Worm (Caenorhabditis elegans): ENCODE measurements around the gene C35C5.10.

C35C5.10 gene

DNA sequence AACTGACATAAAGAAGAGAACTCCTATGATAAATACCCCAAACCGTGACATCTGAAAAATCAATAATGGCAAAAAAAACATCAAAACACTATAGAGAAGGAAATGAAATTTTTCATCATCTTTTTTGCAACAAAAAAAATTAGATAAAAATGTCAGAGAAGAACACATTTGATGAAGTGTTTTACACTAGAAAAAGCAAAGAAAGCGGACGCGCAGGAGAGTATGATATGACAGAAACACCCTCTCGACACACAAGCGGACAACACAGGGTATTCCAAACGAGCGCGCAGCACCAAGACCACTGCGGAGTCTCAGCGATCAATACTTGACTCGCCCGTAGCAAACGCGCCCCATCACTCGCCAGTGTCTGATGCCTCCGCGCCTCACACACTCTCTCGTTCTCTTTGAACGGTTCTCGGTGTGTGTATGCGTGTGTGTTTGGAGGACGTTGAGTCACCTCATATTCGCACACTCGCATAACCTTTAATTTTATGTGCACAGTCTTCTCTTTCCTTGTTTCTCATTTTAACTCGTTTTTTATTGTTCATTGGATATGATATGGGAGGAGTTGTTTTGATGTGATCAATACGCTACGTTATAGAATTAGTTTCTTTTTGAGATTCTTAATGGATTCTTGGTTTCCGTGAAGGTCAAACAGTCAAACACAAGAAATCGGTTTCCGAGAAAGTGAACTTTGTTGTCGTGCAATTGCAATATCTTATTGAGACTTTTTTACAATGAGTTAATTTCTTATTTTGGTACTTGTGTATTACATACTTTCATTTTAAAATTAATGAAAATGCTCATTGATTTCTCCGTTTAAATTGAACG lies 9.4 kb upstream of the C35C5.10 start, which contains the start of gene selt-1.1 (continued):
- TF ChIP-seq dmd-9 (GFP tag; IDR thresholded peaks at IDR 0.05), result 0 out of 2 replicates have a peak, but pooled peaks have one; percentile 19
- peak; percentile 28 for TF ChIP-seq nhr-25 (tag; optimal IDR thresholded peaks at IDR 0.05; ENCODE audit: borderline replicate concordance, insufficient read depth)
- TF ChIP-seq fos-1 (tag; optimal IDR thresholded peaks at IDR 0.05), result no peak
- TF ChIP-seq arid-1 (GFP tag; conservative IDR thresholded peaks at IDR 0.05), result no peak
- peak; percentile 77 for TF ChIP-seq mxl-3 (GFP tag; optimal IDR thresholded peaks at IDR 0.05)
- no peak for TF ChIP-seq ctbp-1 (GFP tag; IDR thresholded peaks at IDR 0.05)
- TF ChIP-seq hif-1 (tag; optimal IDR thresholded peaks at IDR 0.05), result peak in 1 of 2 experiments; percentile 52
- TF ChIP-seq hmg-1.1 (GFP tag; IDR thresholded peaks at IDR 0.05), result peak; percentile 63
- TF ChIP-seq nhr-48 (tag; optimal IDR thresholded peaks at IDR 0.05), result peak; percentile 43
- TF ChIP-seq nhr-42 (GFP tag; IDR thresholded peaks at IDR 0.05), result 0 out of 2 replicates have a peak, but pooled peaks have one; percentile 49
- TF ChIP-seq tag-97 (GFP tag; IDR thresholded peaks at IDR 0.05), result no peak
- no peak for TF ChIP-seq F44E2.7 (GFP tag; IDR thresholded peaks at IDR 0.05)
- TF ChIP-seq F26F4.8 (GFP tag; conservative IDR thresholded peaks at IDR 0.05), result no peak
- TF ChIP-seq snpc-4 (tag; optimal IDR thresholded peaks at IDR 0.05), result no peak
- no peak for TF ChIP-seq nhr-76 (tag; optimal IDR thresholded peaks at IDR 0.05)
- no peak for TF ChIP-seq aha-1 (tag)
- TF ChIP-seq sdz-12 (GFP tag; optimal IDR thresholded peaks at IDR 0.05), result no peak
- peak in 1 of 2 experiments; percentile 73 for TF ChIP-seq mdl-1 (tag; optimal IDR thresholded peaks at IDR 0.05)
- TF ChIP-seq unc-39 (tag; optimal IDR thresholded peaks at IDR 0.05), result no peak
- peak in 1 of 2 experiments; percentile 33 for TF ChIP-seq lsy-2 (tag; optimal IDR thresholded peaks at IDR 0.05)
- no peak for TF ChIP-seq mxl-2 (GFP tag; conservative IDR thresholded peaks at IDR 0.05)
- peak; percentile 40 for TF ChIP-seq duxl-1 (tag; optimal IDR thresholded peaks at IDR 0.05; ENCODE audit: poor library complexity)
- no peak for TF ChIP-seq zip-2 (tag; optimal IDR thresholded peaks at IDR 0.05)
- no peak for TF ChIP-seq T20F7.1 (GFP tag; optimal IDR thresholded peaks at IDR 0.05)
- TF ChIP-seq mes-2 (tag; optimal IDR thresholded peaks at IDR 0.05; ENCODE audit: poor library complexity, severe bottlenecking), result peak; percentile 73
- no peak for TF ChIP-seq ceh-32 (tag; optimal IDR thresholded peaks at IDR 0.05; ENCODE audit: poor library complexity)
- no peak for TF ChIP-seq fkh-10 (GFP tag; optimal IDR thresholded peaks at IDR 0.05)
- TF ChIP-seq nhr-102 (tag; optimal IDR thresholded peaks at IDR 0.05), result peak; percentile 31
- peak; percentile 67 for TF ChIP-seq rbr-2 (tag; optimal IDR thresholded peaks at IDR 0.05)
- TF ChIP-seq F10B5.3 (tag; optimal IDR thresholded peaks at IDR 0.05), result peak; percentile 44
- no peak for TF ChIP-seq ceh-82 (tag; optimal IDR thresholded peaks at IDR 0.05)
- no peak for TF ChIP-seq ama-1 (optimal IDR thresholded peaks at IDR 0.05)
- TF ChIP-seq cey-2 (tag; optimal IDR thresholded peaks at IDR 0.05; ENCODE audit: borderline replicate concordance, insufficient read depth), result no peak
- TF ChIP-seq dpl-1 (GFP tag; optimal IDR thresholded peaks at IDR 0.05), result peak; percentile 11
- peak; percentile 83 for TF ChIP-seq dve-1 (tag; optimal IDR thresholded peaks at IDR 0.05; ENCODE audit: insufficient read depth)
- TF ChIP-seq set-16 (GFP tag; IDR thresholded peaks at IDR 0.05), result no peak
- no peak for TF ChIP-seq ztf-11 (tag; optimal IDR thresholded peaks at IDR 0.05)
- TF ChIP-seq saeg-2 (GFP tag; IDR thresholded peaks at IDR 0.05), result no peak
- peak; percentile 48; the same call in 1 of the 2 replicates for TF ChIP-seq tra-1 (GFP tag; IDR thresholded peaks at IDR 0.05)
- TF ChIP-seq mep-1 (tag; optimal IDR thresholded peaks at IDR 0.05), result peak; percentile 84
- TF ChIP-seq lin-38 (GFP tag; IDR thresholded peaks at IDR 0.05), result no peak
- TF ChIP-seq lin-15B (tag; optimal IDR thresholded peaks at IDR 0.05), result no peak
- no peak for TF ChIP-seq D1046.2 (GFP tag; IDR thresholded peaks at IDR 0.05)
- no peak for TF ChIP-seq lir-3 (tag; optimal IDR thresholded peaks at IDR 0.05)
- TF ChIP-seq ces-1 (GFP tag; optimal IDR thresholded peaks at IDR 0.05), result no peak
- TF ChIP-seq madf-5 (GFP tag; IDR thresholded peaks at IDR 0.05), result 0 out of 4 replicates have a peak, but pooled peaks of 1 of the 2 experiments have one; percentile 4
- TF ChIP-seq nhr-28 (tag; optimal IDR thresholded peaks at IDR 0.05), result peak; percentile 86
- TF ChIP-seq ceh-44 (GFP tag; IDR thresholded peaks at IDR 0.05), result no peak
